Fruit fly (Drosophila melanogaster) whole organism, embryonic: ENCODE results near the gene Nprl3.

Source experiments
- Adf1 ChIP-seq: fragments of 200-800 bp; sonication (Bioruptor generic); IDR thresholded peaks from 2 replicates; pipeline ENCODE4 v1.3.6; 2022; ENCODE audit warnings: missing biosample characterization, missing genetic modification characterization
- CG10274 ChIP-seq: fragments of 200-800 bp; sonication (Bioruptor generic); optimal IDR thresholded peaks from 3 replicates; lab custom pipeline; 2017; ENCODE audit warnings: missing biosample characterization, mild to moderate bottlenecking, missing genetic modification characterization
- CG10565 ChIP-seq: fragments of 200-800 bp; sonication (Bioruptor generic); optimal IDR thresholded peaks from 3 replicates; lab custom pipeline; 2016; ENCODE audit warnings: missing biosample characterization, mild to moderate bottlenecking, missing genetic modification characterization
- CG10959 ChIP-seq: fragments of 200-800 bp; sonication (Bioruptor generic); IDR thresholded peaks from 2 replicates; pipeline ENCODE4 v1.3.6; 2022; ENCODE audit warnings: missing biosample characterization, missing genetic modification characterization
- CG11247 ChIP-seq: fragments of 200-800 bp; sonication (Bioruptor generic); IDR thresholded peaks from 2 replicates; pipeline ENCODE4 v1.3.6; 2022; ENCODE audit warnings: missing biosample characterization, missing genetic modification characterization
- CG11560 ChIP-seq: fragments of 200-800 bp; sonication (Bioruptor generic); IDR thresholded peaks from 3 replicates; pipeline ENCODE4 v1.3.6; 2022; ENCODE audit warnings: missing biosample characterization, missing genetic modification characterization
- CG11723 ChIP-seq: fragments of 200-800 bp; sonication (Bioruptor generic); optimal IDR thresholded peaks from 2 replicates; lab custom pipeline; 2017; ENCODE audit warnings: missing biosample characterization, mild to moderate bottlenecking, missing genetic modification characterization
- CG12071 ChIP-seq: fragments of 200-800 bp; sonication (Bioruptor generic); optimal IDR thresholded peaks from 3 replicates; lab custom pipeline; 2018; ENCODE audit warnings: missing biosample characterization, mild to moderate bottlenecking, missing genetic modification characterization
- CG1529 ChIP-seq: fragments of 200-800 bp; sonication (Bioruptor generic); optimal IDR thresholded peaks from 3 replicates; lab custom pipeline; 2018; ENCODE audit warnings: missing biosample characterization, missing genetic modification characterization
- CG15696 ChIP-seq: fragments of 200-800 bp; sonication (Bioruptor generic); optimal IDR thresholded peaks from 2 replicates; lab custom pipeline; 2019; ENCODE audit warnings: missing biosample characterization, mild to moderate bottlenecking, missing genetic modification characterization, moderate library complexity
- CG1647 ChIP-seq: fragments of 200-800 bp; sonication (Bioruptor generic); optimal IDR thresholded peaks from 3 replicates; lab custom pipeline; 2016; ENCODE audit warnings: missing biosample characterization, missing genetic modification characterization
- CG18011 ChIP-seq: fragments of 200-800 bp; sonication (Bioruptor generic); optimal IDR thresholded peaks from 2 replicates; lab custom pipeline; 2017; ENCODE audit warnings: missing biosample characterization, missing genetic modification characterization, mild to moderate bottlenecking, moderate library complexity, missing genotype
- CG2199 ChIP-seq: fragments of 200-800 bp; sonication (Bioruptor generic); IDR thresholded peaks from 3 replicates; pipeline ENCODE4 v1.3.6; 2022; ENCODE audit warnings: missing biosample characterization, missing genetic modification characterization
- CG2875 ChIP-seq: fragments of 200-800 bp; sonication (Bioruptor generic); optimal IDR thresholded peaks from 2 replicates; lab custom pipeline; 2017; ENCODE audit warnings: missing biosample characterization, mild to moderate bottlenecking, missing genetic modification characterization, missing genetic modification reagents
- CG32772 ChIP-seq: fragments of 200-800 bp; sonication (Bioruptor generic); IDR thresholded peaks from 2 replicates; pipeline ENCODE4 v1.3.6; 2022; ENCODE audit warnings: missing biosample characterization, missing genetic modification characterization
- CG3838 ChIP-seq: fragments of 200-800 bp; sonication (Bioruptor generic); optimal IDR thresholded peaks from 3 replicates; lab custom pipeline; 2016; ENCODE audit warnings: missing biosample characterization, missing genetic modification characterization
- CG4360 ChIP-seq: fragments of 200-800 bp; sonication (Bioruptor generic); IDR thresholded peaks from 2 replicates; pipeline ENCODE4 v1.3.6; 2022; ENCODE audit warnings: missing biosample characterization, missing genetic modification characterization
- CG4404 ChIP-seq: fragments of 200-800 bp; sonication (Bioruptor generic); IDR thresholded peaks from 2 replicates; pipeline ENCODE4 v1.3.6; 2022; ENCODE audit warnings: missing biosample characterization, missing genetic modification characterization
- CG4854 ChIP-seq: fragments of 200-800 bp; sonication (Bioruptor generic); optimal IDR thresholded peaks from 2 replicates; lab custom pipeline; 2016; ENCODE audit warnings: missing biosample characterization, missing genetic modification characterization, inconsistent platforms
- CG6254 ChIP-seq: fragments of 200-800 bp; sonication (Bioruptor generic); optimal IDR thresholded peaks from 3 replicates; lab custom pipeline; 2017; ENCODE audit warnings: mild to moderate bottlenecking, missing biosample characterization, missing genetic modification reagents, missing genetic modification characterization
- CG6689 ChIP-seq: fragments of 200-800 bp; sonication (Bioruptor generic); IDR thresholded peaks from 2 replicates; pipeline ENCODE4 v1.3.6; 2022; ENCODE audit warnings: missing biosample characterization, missing genetic modification characterization
- CG7372 ChIP-seq: fragments of 200-800 bp; sonication (Bioruptor generic); IDR thresholded peaks from 2 replicates; pipeline ENCODE4 v1.3.6; 2022; ENCODE audit warnings: missing biosample characterization, missing genetic modification characterization
- CG9437 ChIP-seq: fragments of 200-800 bp; sonication (Bioruptor generic); optimal IDR thresholded peaks from 2 replicates; lab custom pipeline; 2018; ENCODE audit warnings: missing biosample characterization, mild to moderate bottlenecking, missing genetic modification characterization
- Dad ChIP-seq: fragments of 200-800 bp; sonication (Bioruptor generic); optimal IDR thresholded peaks from 3 replicates; lab custom pipeline; 2016; ENCODE audit warnings: missing biosample characterization, missing genetic modification characterization
- GATAe ChIP-seq: fragments of 200-800 bp; sonication (Bioruptor generic); conservative IDR thresholded peaks from 2 replicates; pipeline ENCODE4 v1.3.6; 2022; ENCODE audit warnings: missing biosample characterization, missing genetic modification characterization
- Gsc ChIP-seq: fragments of 200-800 bp; sonication (Bioruptor generic); IDR thresholded peaks from 2 replicates; pipeline ENCODE4 v1.3.6; 2022; ENCODE audit warnings: missing biosample characterization, missing genetic modification characterization
- H2.0 ChIP-seq: fragments of 200-800 bp; sonication (Bioruptor generic); IDR thresholded peaks from 2 replicates; pipeline ENCODE4 v1.3.6; 2022; ENCODE audit warnings: missing biosample characterization, missing genetic modification characterization
- Lpt ChIP-seq: fragments of >200 bp; optimal IDR thresholded peaks from 2 replicates; lab custom pipeline; 2018; ENCODE audit warnings: missing biosample characterization, missing genetic modification characterization
- Max ChIP-seq: fragments of 200-800 bp; sonication (Bioruptor generic); optimal IDR thresholded peaks from 2 replicates; lab custom pipeline; 2016; ENCODE audit warnings: missing biosample characterization, mild to moderate bottlenecking, missing genetic modification characterization
- Side ChIP-seq: fragments of 200-800 bp; sonication (Bioruptor generic); optimal IDR thresholded peaks from 2 replicates; lab custom pipeline; 2016; ENCODE audit warnings: missing biosample characterization, missing genetic modification characterization
- Six4 ChIP-seq: fragments of 200-800 bp; sonication (Bioruptor generic); optimal IDR thresholded peaks from 2 replicates; lab custom pipeline; 2016; ENCODE audit warnings: missing biosample characterization, missing genetic modification characterization
- Taf1 ChIP-seq: fragments of 200-800 bp; sonication (Bioruptor generic); IDR thresholded peaks from 2 replicates; pipeline ENCODE4 v1.3.6; 2022; ENCODE audit warnings: missing biosample characterization, missing genetic modification characterization
- amos ChIP-seq: fragments of 200-800 bp; sonication (Bioruptor generic); IDR thresholded peaks from 2 replicates; pipeline ENCODE4 v1.3.6; 2022; ENCODE audit warnings: missing biosample characterization, missing genetic modification characterization; ENCODE audit not compliant: partially characterized antibody
- bigmax ChIP-seq: fragments of 200-800 bp; sonication (Bioruptor generic); optimal IDR thresholded peaks from 2 replicates; lab custom pipeline; 2018; ENCODE audit warnings: missing biosample characterization, mild to moderate bottlenecking, missing genetic modification characterization
- bowl ChIP-seq: fragments of 200-800 bp; sonication (Bioruptor generic); IDR thresholded peaks from 2 replicates; pipeline ENCODE4 v1.3.6; 2022; ENCODE audit warnings: missing biosample characterization, missing genetic modification characterization
- br ChIP-seq: fragments of >200 bp; optimal IDR thresholded peaks from 2 replicates; lab custom pipeline; 2017
- caup ChIP-seq: fragments of 200-800 bp; sonication (Bioruptor generic); optimal IDR thresholded peaks from 3 replicates; lab custom pipeline; 2017; ENCODE audit warnings: missing biosample characterization, mild to moderate bottlenecking, missing genetic modification characterization, moderate library complexity; ENCODE audit not compliant: severe bottlenecking
- cg ChIP-seq: fragments of 200-800 bp; sonication (Bioruptor generic); optimal IDR thresholded peaks from 3 replicates; lab custom pipeline; 2019; ENCODE audit warnings: missing biosample characterization, mild to moderate bottlenecking, missing genetic modification characterization, moderate library complexity
- dan ChIP-seq: fragments of 200-800 bp; sonication (Bioruptor generic); IDR thresholded peaks from 2 replicates; pipeline ENCODE4 v1.3.6; 2022; ENCODE audit warnings: missing biosample characterization, missing genetic modification characterization
- dimm ChIP-seq: fragments of 200-800 bp; sonication (Bioruptor generic); IDR thresholded peaks from 2 replicates; pipeline ENCODE4 v1.3.6; 2022; ENCODE audit warnings: missing biosample characterization, missing genetic modification characterization
- dmrt11E ChIP-seq: fragments of 200-800 bp; sonication (Bioruptor generic); optimal IDR thresholded peaks from 3 replicates; lab custom pipeline; 2018; ENCODE audit warnings: missing biosample characterization, mild to moderate bottlenecking, missing genetic modification characterization, moderate library complexity
- emc ChIP-seq: fragments of 200-800 bp; sonication (Bioruptor generic); optimal IDR thresholded peaks from 2 replicates; lab custom pipeline; 2016; ENCODE audit warnings: missing biosample characterization, missing genetic modification characterization
- fd3F ChIP-seq: fragments of 200-800 bp; sonication (Bioruptor generic); optimal IDR thresholded peaks from 2 replicates; lab custom pipeline; 2018; ENCODE audit warnings: missing biosample characterization, mild to moderate bottlenecking, missing genetic modification characterization, moderate library complexity
- gem ChIP-seq: fragments of 200-800 bp; sonication (Bioruptor generic); optimal IDR thresholded peaks from 2 replicates; lab custom pipeline; 2019; ENCODE audit warnings: missing biosample characterization, mild to moderate bottlenecking, missing genetic modification characterization, moderate library complexity
- pum ChIP-seq: fragments of 200-800 bp; sonication (Bioruptor generic); optimal IDR thresholded peaks from 2 replicates; lab custom pipeline; 2016; ENCODE audit warnings: missing biosample characterization, missing genetic modification characterization
- repo ChIP-seq: fragments of 200-800 bp; sonication (Bioruptor generic); optimal IDR thresholded peaks from 2 replicates; lab custom pipeline; 2016; ENCODE audit warnings: missing biosample characterization, missing genetic modification characterization
- rib ChIP-seq: fragments of 200-800 bp; sonication (Bioruptor generic); IDR thresholded peaks from 2 replicates; pipeline ENCODE4 v1.3.6; 2022; ENCODE audit warnings: missing biosample characterization, missing genetic modification characterization
- run ChIP-seq: fragments of 200-800 bp; sonication (Bioruptor generic); optimal IDR thresholded peaks from 3 replicates; lab custom pipeline; 2018; ENCODE audit warnings: missing biosample characterization, mild to moderate bottlenecking, missing genetic modification characterization
- stwl ChIP-seq: fragments of 200-800 bp; sonication (Bioruptor generic); optimal IDR thresholded peaks from 3 replicates; lab custom pipeline; 2018; ENCODE audit warnings: missing biosample characterization, mild to moderate bottlenecking, missing genetic modification characterization, moderate library complexity
- tin ChIP-seq: fragments of 200-800 bp; sonication (Bioruptor generic); optimal IDR thresholded peaks from 3 replicates; lab custom pipeline; 2016; ENCODE audit warnings: missing biosample characterization, missing genetic modification characterization
- wdn ChIP-seq: fragments of 200-800 bp; sonication (Bioruptor generic); IDR thresholded peaks from 2 replicates; pipeline ENCODE4 v1.3.6; 2022; ENCODE audit warnings: missing biosample characterization, missing genetic modification characterization

Gene Nprl3

DNA sequence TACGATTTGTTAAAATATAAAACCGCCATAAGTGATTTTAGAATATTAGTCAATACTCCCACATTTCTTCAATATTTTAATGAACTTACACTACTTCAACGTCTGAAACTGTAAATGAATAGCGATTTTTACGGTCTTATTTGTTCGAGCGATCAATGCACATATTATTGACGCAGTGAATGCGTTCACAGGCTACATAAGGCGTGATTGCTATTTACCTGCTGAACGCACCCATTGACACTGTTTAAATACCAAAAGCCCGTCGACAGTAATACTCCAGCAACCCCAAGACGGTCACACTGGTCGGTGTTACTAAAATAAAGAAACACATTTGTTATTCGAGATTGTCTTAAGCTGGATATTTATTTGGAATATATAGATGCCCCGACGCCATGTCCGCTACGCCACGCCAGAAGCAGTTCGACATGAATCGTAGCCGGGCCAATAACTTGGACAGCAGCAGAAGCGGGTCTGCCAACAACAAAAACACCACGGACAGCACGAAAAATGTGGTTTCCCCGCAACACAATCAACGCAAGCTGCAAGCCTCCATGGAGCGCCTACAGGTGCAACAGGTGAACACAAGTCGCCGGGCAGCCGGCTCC is 49.4 kb upstream of the Nprl3 start, which contains the start of gene CG6833 (continued):
- no peak for TF ChIP-seq CG11723
- TF ChIP-seq caup (GFP tag; lab: Kevin White, UChicago): peak; percentile 70
- peak; percentile 53 for TF ChIP-seq CG6254 (GFP tag; lab: Kevin White, UChicago)
- no peak for TF ChIP-seq CG3838 (GFP tag; lab: Kevin White, UChicago)
- peak; percentile 55 for TF ChIP-seq Max (GFP tag; lab: Kevin White, UChicago)
- no peak for TF ChIP-seq CG10565 (GFP tag; lab: Kevin White, UChicago)
- TF ChIP-seq CG32772 (GFP tag; lab: Robert Waterston, UW): peak; percentile 60; the same call in 1 of the 2 replicates
- peak; percentile 35 for TF ChIP-seq CG2875
- peak; percentile 41 for TF ChIP-seq rib
- TF ChIP-seq CG4360 (GFP tag; lab: Robert Waterston, UW): peak; percentile 44; the same call in 1 of the 2 replicates
- peak; percentile 27 for TF ChIP-seq dmrt11E (tag; lab: Kevin White, UChicago)
- peak; percentile 75 for TF ChIP-seq CG2199 (GFP tag; lab: Robert Waterston, UW)
- peak; percentile 40 for TF ChIP-seq stwl (tag; lab: Kevin White, UChicago)
- TF ChIP-seq Gsc: no peak
- TF ChIP-seq Six4 (GFP tag; lab: Kevin White, UChicago): peak; percentile 41
- TF ChIP-seq pum: peak; percentile 82
- TF ChIP-seq emc (GFP tag; lab: Kevin White, UChicago): peak; percentile 60
- peak; percentile 74 for TF ChIP-seq Side (GFP tag; lab: Kevin White, UChicago)
- TF ChIP-seq repo: peak; percentile 72
- TF ChIP-seq dimm (GFP tag; lab: Robert Waterston, UW): no peak
- TF ChIP-seq CG4404 (GFP tag; lab: Robert Waterston, UW): peak; percentile 65
- no peak for TF ChIP-seq CG18011 (GFP tag; lab: Kevin White, UChicago)
- TF ChIP-seq CG1647: peak; percentile 84
- peak; percentile 50 for TF ChIP-seq CG6689 (GFP tag; lab: Robert Waterston, UW)
- TF ChIP-seq CG10959 (GFP tag; lab: Robert Waterston, UW): peak; percentile 56
- TF ChIP-seq CG11560 (tag; lab: Robert Waterston, UW): peak; percentile 39; the same call in 1 of the 3 replicates
- peak; percentile 23 for TF ChIP-seq CG9437 (GFP tag; lab: Kevin White, UChicago)
- TF ChIP-seq CG12071 (GFP tag; lab: Kevin White, UChicago): peak; percentile 57
- TF ChIP-seq CG4854 (GFP tag; lab: Kevin White, UChicago): peak; percentile 60
- peak; percentile 76 for TF ChIP-seq CG7372
- peak; percentile 60; the same call in 1 of the 2 replicates for TF ChIP-seq Taf1 (GFP tag; lab: Robert Waterston, UW)
- TF ChIP-seq GATAe: no peak; the same call in 1 of the 2 replicates
- TF ChIP-seq gem (tag; lab: Kevin White, UChicago): peak; percentile 64
- no peak for TF ChIP-seq cg
- peak; percentile 53; the same call in 1 of the 2 replicates for TF ChIP-seq wdn
- peak; percentile 18 for TF ChIP-seq Dad (GFP tag; lab: Kevin White, UChicago)
- TF ChIP-seq br: no peak
- TF ChIP-seq, all 482 proteins: peak for 323

dm6 chr3L:14049620-14050253 is 48.1 kb upstream of the Nprl3 start, which contains the start of gene Neurl4:
Gene Neurl4, minus strand, starts transcription at chr3L:14049892.
- TF ChIP-seq Adf1 (GFP tag; lab: Robert Waterston, UW) (peak; percentile 21), CG1529 (GFP tag; lab: Kevin White, UChicago) (no peak), fd3F (GFP tag; lab: Kevin White, UChicago) (peak; percentile 66), H2.0 (peak; percentile 83), tin (peak; percentile 49), amos (GFP tag; lab: Robert Waterston, UW) (peak; percentile 28; the same call in 1 of the 2 replicates), bigmax (no peak), Lpt (GFP tag; lab: Kevin White, UChicago) (no peak), CG10274 (GFP tag; lab: Kevin White, UChicago) (no peak), dan (no peak), Taf1 (GFP tag; lab: Robert Waterston, UW) (no peak), run (no peak), CG15696 (tag; lab: Kevin White, UChicago) (peak; percentile 73), bowl (GFP tag; lab: Robert Waterston, UW) (no peak), CG11247 (peak; percentile 34; the same call in 1 of the 2 replicates)
